Worm (Caenorhabditis elegans): ENCODE data around the gene Y48C3A.14.

- no peak for TF ChIP-seq pha-4 (tag; optimal IDR thresholded peaks at IDR 0.05)
- no peak for TF ChIP-seq ceh-30 (tag; optimal IDR thresholded peaks at IDR 0.05)
- no peak for TF ChIP-seq dmd-4 (tag; optimal IDR thresholded peaks at IDR 0.05; ENCODE audit: borderline replicate concordance)
- no peak for TF ChIP-seq hlh-30 (tag; optimal IDR thresholded peaks at IDR 0.05; ENCODE audit: insufficient read depth)
- TF ChIP-seq tbx-2 (tag; optimal IDR thresholded peaks at IDR 0.05) = no peak
- TF ChIP-seq rnt-1 (tag; optimal IDR thresholded peaks at IDR 0.05) = no peak
Observed at ce11 chrII:13389461-13389860, at the start of gene Y48C3A.14.
